Fruit fly (Drosophila melanogaster) whole organism, embryonic: ENCODE results near the gene bero.

Experiments
- CG10431 ChIP-seq: fragments of 200-800 bp; sonication (Bioruptor generic); optimal IDR thresholded peaks from 3 replicates; lab custom pipeline; 2018; ENCODE audit warnings: missing biosample characterization, mild to moderate bottlenecking, missing genetic modification characterization
- CG11696 ChIP-seq: fragments of 200-800 bp; sonication (Bioruptor generic); IDR thresholded peaks from 2 replicates; pipeline ENCODE4 v1.3.6; 2022; ENCODE audit warnings: missing biosample characterization, missing genetic modification characterization
- CG12769 ChIP-seq: fragments of 200-800 bp; sonication (Bioruptor generic); optimal IDR thresholded peaks from 2 replicates; lab custom pipeline; 2019; ENCODE audit warnings: missing biosample characterization, mild to moderate bottlenecking, missing genetic modification characterization, moderate library complexity
- CG13424 ChIP-seq: fragments of 200-800 bp; sonication (Bioruptor generic); optimal IDR thresholded peaks from 2 replicates; lab custom pipeline; 2019; ENCODE audit warnings: missing biosample characterization, mild to moderate bottlenecking, missing genetic modification characterization, moderate library complexity
- CG15011 ChIP-seq: fragments of 200-800 bp; sonication (Bioruptor generic); optimal IDR thresholded peaks from 3 replicates; lab custom pipeline; 2018; ENCODE audit warnings: missing biosample characterization, mild to moderate bottlenecking, missing genetic modification characterization
- CG15601 ChIP-seq: fragments of 200-800 bp; sonication (Bioruptor generic); optimal IDR thresholded peaks from 3 replicates; lab custom pipeline; 2019; ENCODE audit warnings: missing biosample characterization, mild to moderate bottlenecking, missing genetic modification characterization, moderate library complexity
- CG15696 ChIP-seq: fragments of 200-800 bp; sonication (Bioruptor generic); optimal IDR thresholded peaks from 2 replicates; lab custom pipeline; 2019; ENCODE audit warnings: missing biosample characterization, mild to moderate bottlenecking, missing genetic modification characterization, moderate library complexity
- CG17186 ChIP-seq: fragments of 200-800 bp; sonication (Bioruptor generic); optimal IDR thresholded peaks from 3 replicates; lab custom pipeline; 2017; ENCODE audit warnings: missing biosample characterization, missing genetic modification reagents, missing genetic modification characterization
- CG17385 ChIP-seq: fragments of 200-800 bp; sonication (Bioruptor generic); optimal IDR thresholded peaks from 3 replicates; lab custom pipeline; 2018; ENCODE audit warnings: missing biosample characterization, mild to moderate bottlenecking, missing genetic modification characterization
- CG17802 ChIP-seq: fragments of 200-800 bp; sonication (Bioruptor generic); optimal IDR thresholded peaks from 2 replicates; lab custom pipeline; 2018; ENCODE audit warnings: missing biosample characterization, mild to moderate bottlenecking, missing genetic modification characterization, moderate library complexity
- CG18764 ChIP-seq: fragments of 200-800 bp; sonication (Bioruptor generic); optimal IDR thresholded peaks from 3 replicates; lab custom pipeline; 2016; ENCODE audit warnings: missing biosample characterization, missing genetic modification characterization
- CG2129 ChIP-seq: fragments of 200-800 bp; sonication (Bioruptor generic); IDR thresholded peaks from 2 replicates; pipeline ENCODE4 v1.3.6; 2022; ENCODE audit warnings: missing biosample characterization, missing genetic modification characterization; ENCODE audit not compliant: partially characterized antibody
- CG2199 ChIP-seq: fragments of 200-800 bp; sonication (Bioruptor generic); IDR thresholded peaks from 3 replicates; pipeline ENCODE4 v1.3.6; 2022; ENCODE audit warnings: missing biosample characterization, missing genetic modification characterization
- CG31441 ChIP-seq: fragments of 200-800 bp; sonication (Bioruptor generic); IDR thresholded peaks from 2 replicates; pipeline ENCODE4 v1.3.6; 2022; ENCODE audit warnings: missing biosample characterization, missing genetic modification characterization
- CG32532 ChIP-seq: fragments of 200-800 bp; sonication (Bioruptor generic); IDR thresholded peaks from 2 replicates; pipeline ENCODE4 v1.3.6; 2022; ENCODE audit warnings: missing biosample characterization, missing genetic modification characterization
- CG34376 ChIP-seq: fragments of 200-800 bp; sonication (Bioruptor generic); optimal IDR thresholded peaks from 2 replicates; lab custom pipeline; 2018; ENCODE audit warnings: missing biosample characterization, mild to moderate bottlenecking, missing genetic modification characterization
- CG34422 ChIP-seq: fragments of 200-800 bp; sonication (Bioruptor generic); IDR thresholded peaks from 3 replicates; pipeline ENCODE4 v1.3.6; 2022; ENCODE audit warnings: missing biosample characterization, missing genetic modification characterization
- CG7928 ChIP-seq: fragments of 200-800 bp; sonication (Bioruptor generic); optimal IDR thresholded peaks from 2 replicates; lab custom pipeline; 2017; ENCODE audit warnings: missing biosample characterization, mild to moderate bottlenecking, missing genetic modification characterization
- CG8359 ChIP-seq: fragments of 200-800 bp; sonication (Bioruptor generic); optimal IDR thresholded peaks from 2 replicates; lab custom pipeline; 2017; ENCODE audit warnings: missing biosample characterization, mild to moderate bottlenecking, missing genetic modification characterization, borderline replicate concordance
- CG9932 ChIP-seq: fragments of 200-800 bp; sonication (Bioruptor generic); IDR thresholded peaks from 2 replicates; pipeline ENCODE4 v1.3.6; 2022; ENCODE audit warnings: missing biosample characterization, missing genetic modification characterization
- CrebB ChIP-seq: fragments of 200-800 bp; sonication (Bioruptor generic); optimal IDR thresholded peaks from 3 replicates; lab custom pipeline; 2018; ENCODE audit warnings: missing biosample characterization, mild to moderate bottlenecking, missing genetic modification characterization
- Deaf1 ChIP-seq: fragments of 200-800 bp; optimal IDR thresholded peaks from 3 replicates; lab custom pipeline; 2019; ENCODE audit warnings: missing biosample characterization, mild to moderate bottlenecking, missing genetic modification characterization, moderate library complexity
- Gsc ChIP-seq: fragments of 200-800 bp; sonication (Bioruptor generic); IDR thresholded peaks from 2 replicates; pipeline ENCODE4 v1.3.6; 2022; ENCODE audit warnings: missing biosample characterization, missing genetic modification characterization
- HLHmδ ChIP-seq: fragments of 200-800 bp; sonication (Bioruptor generic); optimal IDR thresholded peaks from 2 replicates; lab custom pipeline; 2018; ENCODE audit warnings: missing biosample characterization, mild to moderate bottlenecking, missing genetic modification characterization, moderate library complexity
- Hey ChIP-seq: fragments of 200-800 bp; sonication (Bioruptor generic); optimal IDR thresholded peaks from 3 replicates; lab custom pipeline; 2018; ENCODE audit warnings: missing biosample characterization, mild to moderate bottlenecking, missing genetic modification characterization
- Hmr ChIP-seq: fragments of 200-800 bp; sonication (Bioruptor generic); optimal IDR thresholded peaks from 3 replicates; lab custom pipeline; 2017; ENCODE audit warnings: mild to moderate bottlenecking, missing biosample characterization, missing genetic modification reagents, missing genetic modification characterization
- Hr3 ChIP-seq: fragments of 200-800 bp; sonication (Bioruptor generic); optimal IDR thresholded peaks from 3 replicates; lab custom pipeline; 2016; ENCODE audit warnings: missing biosample characterization, missing genetic modification characterization
- Jarid2 ChIP-seq: fragments of 200-800 bp; sonication (Bioruptor generic); optimal IDR thresholded peaks from 3 replicates; lab custom pipeline; 2017; ENCODE audit warnings: mild to moderate bottlenecking, missing biosample characterization, missing genetic modification reagents, missing genetic modification characterization
- Kr ChIP-seq: fragments of 200-800 bp; sonication (Bioruptor generic); optimal IDR thresholded peaks from 2 replicates; lab custom pipeline; 2017; ENCODE audit warnings: missing biosample characterization, mild to moderate bottlenecking, missing genetic modification characterization
- Med ChIP-seq: fragments of 200-800 bp; sonication (Bioruptor generic); peaks from one replicate; lab custom pipeline; 2016; ENCODE audit warnings: missing biosample characterization, missing genetic modification characterization, mild to moderate bottlenecking, inconsistent platforms, moderate library complexity
- Meics ChIP-seq: fragments of 200-800 bp; sonication (Bioruptor generic); optimal IDR thresholded peaks from 2 replicates; lab custom pipeline; 2017; ENCODE audit warnings: missing biosample characterization, mild to moderate bottlenecking, missing genetic modification characterization
- Poxn ChIP-seq: fragments of 200-800 bp; sonication (Bioruptor generic); IDR thresholded peaks from 2 replicates; pipeline ENCODE4 v1.3.6; 2022; ENCODE audit warnings: missing biosample characterization, missing genetic modification characterization
- Ptx1 ChIP-seq: fragments of 200-800 bp; sonication (Bioruptor generic); IDR thresholded peaks from 2 replicates; pipeline ENCODE4 v1.3.6; 2022; ENCODE audit warnings: missing biosample characterization, missing genetic modification characterization
- Rfx ChIP-seq: fragments of 200-800 bp; sonication (Bioruptor generic); IDR thresholded peaks from 2 replicates; pipeline ENCODE4 v1.3.6; 2022; ENCODE audit warnings: missing biosample characterization, missing genetic modification characterization
- Trl ChIP-seq, 3 experiments: fragments of >200 bp in 2 of 3; fragments of 200-800 bp in 1 of 3; sonication (Bioruptor generic) in 1 of 3; optimal IDR thresholded peaks; 2 replicates in 1 of 3; 3 replicates in 2 of 3; lab custom pipeline; 2016 to 2017; ENCODE audit warnings: missing biosample characterization in 1 of 3, missing genetic modification characterization in 1 of 3
- ash1 ChIP-seq: fragments of 200-800 bp; sonication (Bioruptor generic); optimal IDR thresholded peaks from 2 replicates; lab custom pipeline; 2018; ENCODE audit warnings: missing biosample characterization, mild to moderate bottlenecking, missing genetic modification characterization
- bab2 ChIP-seq: fragments of 200-800 bp; sonication (Bioruptor generic); optimal IDR thresholded peaks from 2 replicates; lab custom pipeline; 2016; ENCODE audit warnings: missing biosample characterization, missing genetic modification characterization
- cas ChIP-seq: fragments of 200-800 bp; sonication (Bioruptor generic); IDR thresholded peaks from 2 replicates; pipeline ENCODE4 v1.3.6; 2022; ENCODE audit warnings: missing biosample characterization, missing genetic modification characterization
- dimm ChIP-seq: fragments of 200-800 bp; sonication (Bioruptor generic); IDR thresholded peaks from 2 replicates; pipeline ENCODE4 v1.3.6; 2022; ENCODE audit warnings: missing biosample characterization, missing genetic modification characterization
- gt ChIP-seq: fragments of 200-800 bp; sonication (Bioruptor generic); IDR thresholded peaks from 2 replicates; pipeline ENCODE4 v1.3.6; 2022; ENCODE audit warnings: missing biosample characterization, missing genetic modification characterization
- lab ChIP-seq: fragments of 200-800 bp; sonication (Bioruptor generic); optimal IDR thresholded peaks from 3 replicates; lab custom pipeline; 2017; ENCODE audit warnings: missing biosample characterization, missing genetic modification characterization, mild to moderate bottlenecking, moderate library complexity, missing genetic modification reagents
- lilli ChIP-seq: fragments of 200-800 bp; sonication (Bioruptor generic); optimal IDR thresholded peaks from 3 replicates; lab custom pipeline; 2016; ENCODE audit warnings: missing biosample characterization, missing genetic modification characterization
- mirr ChIP-seq: fragments of 200-800 bp; sonication (Bioruptor generic); optimal IDR thresholded peaks from 3 replicates; lab custom pipeline; 2018; ENCODE audit warnings: missing biosample characterization, mild to moderate bottlenecking, missing genetic modification characterization
- repo ChIP-seq: fragments of 200-800 bp; sonication (Bioruptor generic); optimal IDR thresholded peaks from 2 replicates; lab custom pipeline; 2016; ENCODE audit warnings: missing biosample characterization, missing genetic modification characterization
- row ChIP-seq: fragments of 200-800 bp; sonication (Bioruptor generic); IDR thresholded peaks from 3 replicates; pipeline ENCODE4 v1.3.6; 2022; ENCODE audit warnings: missing biosample characterization, missing genetic modification characterization
- so ChIP-seq: fragments of 200-800 bp; sonication (Bioruptor generic); IDR thresholded peaks from 3 replicates; pipeline ENCODE4 v1.3.6; 2022; ENCODE audit warnings: missing biosample characterization, missing genetic modification characterization
- sob ChIP-seq: fragments of 200-800 bp; sonication (Bioruptor generic); IDR thresholded peaks from 2 replicates; pipeline ENCODE4 v1.3.6; 2022; ENCODE audit warnings: missing biosample characterization, missing genetic modification characterization
- sug ChIP-seq: fragments of 200-800 bp; optimal IDR thresholded peaks from 2 replicates; lab custom pipeline; 2019; ENCODE audit warnings: missing biosample characterization, mild to moderate bottlenecking, missing genetic modification characterization, moderate library complexity
- unpg ChIP-seq: fragments of 200-800 bp; sonication (Bioruptor generic); optimal IDR thresholded peaks from 3 replicates; lab custom pipeline; 2018; ENCODE audit warnings: missing biosample characterization, mild to moderate bottlenecking, missing genetic modification characterization, moderate library complexity
- wdn ChIP-seq: fragments of 200-800 bp; sonication (Bioruptor generic); IDR thresholded peaks from 2 replicates; pipeline ENCODE4 v1.3.6; 2022; ENCODE audit warnings: missing biosample characterization, missing genetic modification characterization

The bero gene

DNA sequence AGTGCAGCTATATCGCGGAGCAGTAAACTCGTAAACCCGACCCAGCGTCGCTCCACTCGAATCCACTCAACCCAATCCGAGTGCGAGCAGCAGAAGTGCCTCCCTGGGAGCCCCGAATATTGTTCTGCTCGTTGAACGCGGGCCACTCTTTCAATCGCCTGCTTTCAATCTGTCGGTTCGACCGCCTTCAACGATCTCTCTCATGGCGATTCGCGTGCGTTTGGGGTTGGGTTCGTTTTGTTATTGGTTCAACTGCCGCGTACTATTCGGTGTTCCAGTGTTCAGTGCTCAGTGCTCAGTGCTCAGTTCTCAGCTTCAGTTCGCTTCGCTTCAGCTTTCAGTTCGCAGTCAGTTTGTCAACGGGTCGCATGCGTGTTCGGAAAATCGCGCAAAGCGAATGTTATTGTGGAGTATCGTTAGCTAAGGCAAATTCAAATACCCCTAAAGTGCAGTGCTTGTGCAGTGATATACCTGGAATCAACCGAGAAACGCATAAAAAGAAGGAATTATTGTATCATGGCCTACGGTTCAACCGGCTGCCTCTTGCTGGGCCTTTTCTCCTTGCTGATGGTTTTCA, 17.9 kb upstream of the bero start, which contains the start of gene CG31676 (continued):
- TF ChIP-seq CG15696 (no peak), CG8359 (GFP tag; lab: Kevin White, UChicago) (no peak), row (GFP tag; lab: Robert Waterston, UW) (no peak), Kr (GFP tag; lab: Kevin White, UChicago) (no peak), gt (GFP tag; lab: Robert Waterston, UW) (no peak), CG34422 (GFP tag; lab: Robert Waterston, UW) (no peak), lab (GFP tag; lab: Kevin White, UChicago) (peak; percentile 53), Jarid2 (GFP tag; lab: Kevin White, UChicago) (no peak), so (GFP tag; lab: Robert Waterston, UW) (0 out of 3 replicates have a peak, but pooled peaks have one; percentile 21), CG10431 (no peak), Hey (no peak), CrebB (tag; lab: Kevin White, UChicago) (peak; percentile 54), repo (GFP tag; lab: Kevin White, UChicago) (no peak), Med (GFP tag; lab: Kevin White, UChicago) (peak; percentile 78), Rfx (GFP tag; lab: Robert Waterston, UW) (peak; percentile 51; the same call in 1 of the 2 replicates), mirr (GFP tag; lab: Kevin White, UChicago) (peak; percentile 69), CG2129 (no peak), Hr3 (GFP tag; lab: Kevin White, UChicago) (no peak), bab2 (no peak), dimm (GFP tag; lab: Robert Waterston, UW) (no peak), CG18764 (no peak), CG9932 (GFP tag; lab: Robert Waterston, UW) (no peak; the same call in 1 of the 2 replicates), CG13424 (no peak), CG2199 (GFP tag; lab: Robert Waterston, UW) (no peak), Poxn (GFP tag; lab: Robert Waterston, UW) (no peak), unpg (no peak), sob (no peak), CG11696 (GFP tag; lab: Robert Waterston, UW) (no peak), CG15601 (tag; lab: Kevin White, UChicago) (peak; percentile 100), lilli (GFP tag; lab: Kevin White, UChicago) (no peak), ash1 (GFP tag; lab: Kevin White, UChicago) (no peak), Ptx1 (GFP tag; lab: Robert Waterston, UW) (no peak), Meics (GFP tag; lab: Kevin White, UChicago) (peak; percentile 52), CG32532 (GFP tag; lab: Robert Waterston, UW) (peak; percentile 81; the same call in 1 of the 2 replicates), CG17802 (tag; lab: Kevin White, UChicago) (no peak), Hmr (GFP tag; lab: Kevin White, UChicago) (peak; percentile 53), Gsc (no peak), CG17186 (GFP tag; lab: Kevin White, UChicago) (no peak), CG34376 (GFP tag; lab: Kevin White, UChicago) (peak; percentile 61), sug (peak; percentile 4), CG31441 (GFP tag; lab: Robert Waterston, UW) (0 out of 2 replicates have a peak, but pooled peaks have one; percentile 6), CG15011 (no peak), Deaf1 (peak; percentile 41), HLHmδ (GFP tag; lab: Kevin White, UChicago) (peak; percentile 1), Trl (optimal IDR thresholded peaks at IDR 0.05; lab: Kevin White, UChicago) (peak; percentile 5 to 15), Trl (GFP tag; optimal IDR thresholded peaks at IDR 0.05; lab: Kevin White, UChicago) (no peak), CG17385 (peak; percentile 12), cas (GFP tag; lab: Robert Waterston, UW) (no peak), CG12769 (tag; lab: Kevin White, UChicago) (peak; percentile 42), CG7928 (GFP tag; lab: Kevin White, UChicago) (no peak), wdn (GFP tag; lab: Robert Waterston, UW) (peak; percentile 40; the same call in 1 of the 2 replicates)
